Worm (Caenorhabditis elegans) whole organism, L2 larva: ENCODE data around the gene dsc-1.

Experiments
- C34F6.9 ChIP-seq: fragments of 150-350 bp; optimal IDR thresholded peaks from 2 replicates; lab custom pipeline; 2014; ENCODE audit warnings: missing biosample characterization, missing genetic modification characterization
- F13H6.1 ChIP-seq: sonication (generic microtip); optimal IDR thresholded peaks from 2 replicates; lab custom pipeline; 2016; ENCODE audit warnings: missing genetic modification characterization, missing compliant biosample characterization
- R02D3.7 ChIP-seq: fragments of 150-350 bp; optimal IDR thresholded peaks from 2 replicates; lab custom pipeline; 2014; ENCODE audit warnings: missing biosample characterization, missing genetic modification characterization
- Y55F3AM.14 ChIP-seq: fragments of 200-800 bp; sonication (Bioruptor generic); optimal IDR thresholded peaks from 2 replicates; lab custom pipeline; 2018; ENCODE audit warnings: mild to moderate bottlenecking, missing genetic modification characterization, missing compliant biosample characterization
- ZK546.5 ChIP-seq: sonication (generic microtip); optimal IDR thresholded peaks from 2 replicates; lab custom pipeline; 2017; ENCODE audit warnings: missing biosample characterization, missing genetic modification characterization
- alr-1 ChIP-seq: fragments of 150-350 bp; optimal IDR thresholded peaks from 2 replicates; lab custom pipeline; 2014; ENCODE audit warnings: missing biosample characterization, missing genetic modification characterization
- aly-2 ChIP-seq: fragments of 150-350 bp; optimal IDR thresholded peaks from 2 replicates; lab custom pipeline; 2014; ENCODE audit warnings: missing biosample characterization, missing genetic modification characterization
- ama-1 ChIP-seq: fragments of 150-350 bp; optimal IDR thresholded peaks from 2 replicates; lab custom pipeline; 2018; ENCODE audit warnings: inconsistent platforms
- blmp-1 ChIP-seq: sonication (generic microtip); optimal IDR thresholded peaks from 2 replicates; lab custom pipeline; 2017; ENCODE audit warnings: missing genetic modification characterization, mild to moderate bottlenecking, missing compliant biosample characterization, antibody characterized with exemption, moderate library complexity; ENCODE audit not compliant: insufficient read depth
- ceh-16 ChIP-seq: fragments of 150-350 bp; optimal IDR thresholded peaks from 2 replicates; lab custom pipeline; 2014; ENCODE audit warnings: missing biosample characterization, missing genetic modification characterization
- dmd-4 ChIP-seq: sonication (generic microtip); optimal IDR thresholded peaks from 2 replicates; lab custom pipeline; 2017; ENCODE audit warnings: missing biosample characterization, missing genetic modification characterization
- egl-27 ChIP-seq: sonication (generic microtip); optimal IDR thresholded peaks from 3 replicates; lab custom pipeline; 2017; ENCODE audit warnings: missing biosample characterization, missing genetic modification reagents, missing genetic modification characterization
- elt-1 ChIP-seq: fragments of 150-350 bp; optimal IDR thresholded peaks from 2 replicates; lab custom pipeline; 2014; ENCODE audit warnings: missing biosample characterization, missing genetic modification characterization
- fos-1 ChIP-seq: fragments of 150-350 bp; optimal IDR thresholded peaks from 2 replicates; lab custom pipeline; 2014; ENCODE audit warnings: missing biosample characterization, missing genetic modification characterization
- lin-11 ChIP-seq: fragments of 150-350 bp; sonication (generic microtip); optimal IDR thresholded peaks from 2 replicates; lab custom pipeline; 2014; ENCODE audit warnings: missing biosample characterization, missing genetic modification characterization, inconsistent platforms, mixed read lengths
- lin-13 ChIP-seq: fragments of 150-350 bp; optimal IDR thresholded peaks from 2 replicates; lab custom pipeline; 2014; ENCODE audit warnings: missing biosample characterization, missing genetic modification reagents, missing genetic modification characterization
- lin-39 ChIP-seq: fragments of 150-350 bp; optimal IDR thresholded peaks from 2 replicates; lab custom pipeline; 2014; ENCODE audit warnings: missing biosample characterization, missing genetic modification reagents, missing genetic modification characterization
- lsy-2 ChIP-seq, 2 experiments: fragments of 150-350 bp in 1 of 2; sonication (generic microtip) in 1 of 2; optimal IDR thresholded peaks; 2 replicates each; lab custom pipeline; 2014 to 2017; ENCODE audit warnings: missing biosample characterization in 2 of 2, missing genetic modification characterization in 2 of 2
- mab-5 ChIP-seq: fragments of 150-350 bp; optimal IDR thresholded peaks from 2 replicates; lab custom pipeline; 2014; ENCODE audit warnings: missing biosample characterization, missing genetic modification characterization
- mbf-1 ChIP-seq: sonication (generic microtip); optimal IDR thresholded peaks from 2 replicates; lab custom pipeline; 2017; ENCODE audit warnings: missing biosample characterization, missing genetic modification characterization
- mdl-1 ChIP-seq, 2 experiments: fragments of 150-350 bp in 1 of 2; sonication (generic microtip) in 1 of 2; optimal IDR thresholded peaks; 2 replicates each; lab custom pipeline; 2017; ENCODE audit warnings: missing biosample characterization in 2 of 2, missing genetic modification characterization in 2 of 2
- nhr-10 ChIP-seq: sonication (generic microtip); optimal IDR thresholded peaks from 2 replicates; lab custom pipeline; 2017; ENCODE audit warnings: missing biosample characterization, missing genetic modification characterization
- nhr-11 ChIP-seq: fragments of 150-350 bp; optimal IDR thresholded peaks from 2 replicates; lab custom pipeline; 2014; ENCODE audit warnings: missing biosample characterization, missing genetic modification characterization
- nhr-12 ChIP-seq: fragments of 150-350 bp; optimal IDR thresholded peaks from 2 replicates; lab custom pipeline; 2014; ENCODE audit warnings: missing biosample characterization, missing genetic modification characterization
- nhr-129 ChIP-seq: fragments of 150-350 bp; optimal IDR thresholded peaks from 2 replicates; lab custom pipeline; 2014; ENCODE audit warnings: missing biosample characterization, missing genetic modification characterization
- nhr-21 ChIP-seq: fragments of 150-350 bp; optimal IDR thresholded peaks from 2 replicates; lab custom pipeline; 2014; ENCODE audit warnings: missing biosample characterization, missing genetic modification characterization
- nhr-237 ChIP-seq: fragments of 150-350 bp; optimal IDR thresholded peaks from 2 replicates; lab custom pipeline; 2014; ENCODE audit warnings: missing biosample characterization, missing genetic modification characterization
- nhr-6 ChIP-seq: fragments of 150-350 bp; optimal IDR thresholded peaks from 2 replicates; lab custom pipeline; 2014; ENCODE audit warnings: missing biosample characterization, missing genetic modification characterization
- nhr-77 ChIP-seq: fragments of 150-350 bp; optimal IDR thresholded peaks from 2 replicates; lab custom pipeline; 2014; ENCODE audit warnings: missing biosample characterization, missing genetic modification characterization
- peb-1 ChIP-seq: fragments of 150-350 bp; optimal IDR thresholded peaks from 2 replicates; lab custom pipeline; 2014; ENCODE audit warnings: missing biosample characterization, missing genetic modification characterization
- sem-4 ChIP-seq: fragments of 150-350 bp; optimal IDR thresholded peaks from 2 replicates; lab custom pipeline; 2014; ENCODE audit warnings: missing biosample characterization, missing genetic modification reagents, missing genetic modification characterization
- skn-1 ChIP-seq: sonication (generic microtip); optimal IDR thresholded peaks from 2 replicates; lab custom pipeline; 2017; ENCODE audit warnings: missing biosample characterization, missing genetic modification characterization
- sma-3 ChIP-seq: sonication (generic microtip); optimal IDR thresholded peaks from 2 replicates; lab custom pipeline; 2016; ENCODE audit warnings: missing genetic modification reagents, missing genetic modification characterization, missing compliant biosample characterization
- sma-9 ChIP-seq, 2 experiments: fragments of 150-350 bp in 1 of 2; sonication (generic microtip) in 1 of 2; optimal IDR thresholded peaks; 2 replicates each; lab custom pipeline; 2014 to 2016; ENCODE audit warnings: missing genetic modification characterization in 2 of 2, mild to moderate bottlenecking in 1 of 2, missing biosample characterization in 1 of 2, missing compliant biosample characterization in 1 of 2, missing genetic modification reagents in 1 of 2, moderate library complexity in 1 of 2
- snpc-4 ChIP-seq: fragments of 150-350 bp; optimal IDR thresholded peaks from 2 replicates; lab custom pipeline; 2014; ENCODE audit warnings: missing biosample characterization, missing genetic modification characterization
- unc-39 ChIP-seq: fragments of 150-350 bp; optimal IDR thresholded peaks from 2 replicates; lab custom pipeline; 2014; ENCODE audit warnings: missing biosample characterization, missing genetic modification characterization
- unc-55 ChIP-seq: fragments of 150-350 bp; sonication (generic microtip); optimal IDR thresholded peaks from 3 replicates; lab custom pipeline; 2014; ENCODE audit warnings: missing biosample characterization, missing genetic modification reagents, missing genetic modification characterization
- zag-1 ChIP-seq: fragments of 150-350 bp; optimal IDR thresholded peaks from 2 replicates; lab custom pipeline; 2014; ENCODE audit warnings: missing biosample characterization, missing genetic modification characterization
- ztf-1 ChIP-seq: fragments of 200-800 bp; sonication (Bioruptor generic); conservative IDR thresholded peaks from 2 replicates; pipeline ENCODE4 v1.3.6; 2022; ENCODE audit warnings: missing genetic modification characterization, missing compliant biosample characterization
- ztf-11 ChIP-seq: sonication (generic microtip); optimal IDR thresholded peaks from 2 replicates; lab custom pipeline; 2017; ENCODE audit warnings: missing biosample characterization, missing genetic modification characterization
- ztf-4 ChIP-seq: fragments of 150-350 bp; optimal IDR thresholded peaks from 2 replicates; lab custom pipeline; 2014; ENCODE audit warnings: missing biosample characterization, missing genetic modification characterization

dsc-1 gene

ce11 chrX:15076909-15077308 lies 42.3 kb upstream of the dsc-1 start:
- TF ChIP-seq elt-1 (tag; lab: Kevin White, UChicago) (no peak), ZK546.5 (tag; lab: Kevin White, UChicago) (no peak), ama-1 (peak; percentile 57), sem-4 (tag; lab: Kevin White, UChicago) (no peak), R02D3.7 (tag; lab: Kevin White, UChicago) (no peak), nhr-21 (peak; percentile 5), lin-39 (tag; lab: Kevin White, UChicago) (no peak), aly-2 (tag; lab: Kevin White, UChicago) (no peak), lin-11 (tag; lab: Kevin White, UChicago) (no peak), unc-39 (no peak), mab-5 (tag; lab: Kevin White, UChicago) (no peak), lin-13 (GFP tag; lab: Kevin White, UChicago) (no peak), nhr-77 (tag; lab: Kevin White, UChicago) (no peak), ceh-16 (tag; lab: Kevin White, UChicago) (no peak), nhr-12 (tag; lab: Kevin White, UChicago) (no peak), peb-1 (tag; lab: Kevin White, UChicago) (no peak)

ce11 chrX:15076042-15076565 lies 41.5 kb upstream of the dsc-1 start, which contains the start of the genes H40L08.3 and H40L08.9:
H40L08.3 (minus strand) TSS chrX:15076092.
H40L08.9 (minus strand) TSS chrX:15076480.
- TF ChIP-seq skn-1 (tag; lab: Kevin White, UChicago) = no peak
- no peak for TF ChIP-seq nhr-6 (tag; lab: Kevin White, UChicago)
- no peak for TF ChIP-seq Y55F3AM.14 (GFP tag; lab: Kevin White, UChicago)
- peak; percentile 24 for TF ChIP-seq sma-3 (GFP tag; lab: Kevin White, UChicago)
- TF ChIP-seq nhr-11 (tag; lab: Kevin White, UChicago) = no peak
- peak; percentile 85 for TF ChIP-seq ama-1
- no peak for TF ChIP-seq snpc-4 (tag; lab: Kevin White, UChicago)
- no peak for TF ChIP-seq nhr-12 (tag; lab: Kevin White, UChicago)
- TF ChIP-seq ztf-11 (tag; lab: Kevin White, UChicago) = no peak
- TF ChIP-seq sma-9 (GFP tag; optimal IDR thresholded peaks at IDR 0.05; lab: Kevin White, UChicago) = peak; percentile 6
- no peak for TF ChIP-seq sma-9 (tag; optimal IDR thresholded peaks at IDR 0.05; lab: Kevin White, UChicago)
- TF ChIP-seq dmd-4 (tag; lab: Kevin White, UChicago) = no peak
- TF ChIP-seq elt-1 (tag; lab: Kevin White, UChicago) = no peak
- TF ChIP-seq peb-1 (tag; lab: Kevin White, UChicago) = no peak
- no peak for TF ChIP-seq ztf-4 (tag; lab: Kevin White, UChicago)
- no peak for TF ChIP-seq nhr-77 (tag; lab: Kevin White, UChicago)
- no peak for TF ChIP-seq ztf-1 (GFP tag; lab: Robert Waterston, UW)
- peak; percentile 75 for TF ChIP-seq nhr-129
- no peak for TF ChIP-seq lin-39 (tag; lab: Kevin White, UChicago)
- TF ChIP-seq lin-13 (GFP tag; lab: Kevin White, UChicago) = no peak
- no peak for TF ChIP-seq zag-1 (tag; lab: Kevin White, UChicago)
- TF ChIP-seq nhr-21 = peak; percentile 63
- no peak for TF ChIP-seq R02D3.7 (tag; lab: Kevin White, UChicago)
- TF ChIP-seq egl-27 (tag; lab: Kevin White, UChicago) = no peak
- no peak for TF ChIP-seq fos-1 (tag; lab: Kevin White, UChicago)
- TF ChIP-seq ZK546.5 (tag; lab: Kevin White, UChicago) = no peak
- TF ChIP-seq nhr-10 (tag; lab: Kevin White, UChicago) = no peak
- no peak for TF ChIP-seq ceh-16 (tag; lab: Kevin White, UChicago)
- no peak for TF ChIP-seq lsy-2 (tag; optimal IDR thresholded peaks at IDR 0.05; lab: Kevin White, UChicago)
- TF ChIP-seq nhr-237 (tag; lab: Kevin White, UChicago) = no peak
- TF ChIP-seq F13H6.1 (tag; lab: Kevin White, UChicago) = no peak
- TF ChIP-seq mbf-1 (tag; lab: Kevin White, UChicago) = no peak
- TF ChIP-seq alr-1 (tag; lab: Kevin White, UChicago) = no peak
- TF ChIP-seq C34F6.9 (tag; lab: Kevin White, UChicago) = no peak
- no peak for TF ChIP-seq mdl-1 (tag; optimal IDR thresholded peaks at IDR 0.05; lab: Kevin White, UChicago)
- no peak for TF ChIP-seq sem-4 (tag; lab: Kevin White, UChicago)
- no peak for TF ChIP-seq blmp-1 (tag; lab: Kevin White, UChicago)
- TF ChIP-seq unc-55 = no peak
